Worm (Caenorhabditis elegans) whole organism, L1 larva: ENCODE data around the gene F40F9.10.

Experiments
- C16A3.4 ChIP-seq: fragments of 150-350 bp; optimal IDR thresholded peaks from 2 replicates; lab custom pipeline; 2014; ENCODE audit warnings: missing biosample characterization, missing genetic modification characterization
- C34B4.2 ChIP-seq: sonication (generic microtip); optimal IDR thresholded peaks from 2 replicates; lab custom pipeline; 2017; ENCODE audit warnings: mild to moderate bottlenecking, missing genetic modification characterization, missing compliant biosample characterization
- alr-1 ChIP-seq: fragments of 200-800 bp; sonication (Bioruptor generic); optimal IDR thresholded peaks from 2 replicates; lab custom pipeline; 2018; ENCODE audit warnings: borderline replicate concordance, mild to moderate bottlenecking, missing genetic modification characterization, missing compliant biosample characterization
- ama-1 ChIP-seq: fragments of 150-350 bp; optimal IDR thresholded peaks from 2 replicates; lab custom pipeline; 2014
- blmp-1 ChIP-seq: fragments of 150-350 bp; optimal IDR thresholded peaks from 2 replicates; lab custom pipeline; 2014; ENCODE audit warnings: missing biosample characterization, missing genetic modification characterization
- ceh-8 ChIP-seq: fragments of 200-800 bp; sonication (Bioruptor generic); optimal IDR thresholded peaks from 2 replicates; lab custom pipeline; 2018; ENCODE audit warnings: mild to moderate bottlenecking, missing genetic modification characterization, moderate library complexity, missing compliant biosample characterization
- ceh-82 ChIP-seq, 3 experiments: fragments of 150-350 bp in 1 of 3; sonication (generic microtip) in 2 of 3; optimal IDR thresholded peaks; 2 replicates each; lab custom pipeline; 2014 to 2017; ENCODE audit warnings: missing biosample characterization in 3 of 3, missing genetic modification characterization in 3 of 3
- ceh-88 ChIP-seq: fragments of 200-800 bp; sonication (Bioruptor generic); IDR thresholded peaks from 2 replicates; pipeline ENCODE4 v1.3.6; 2022; ENCODE audit warnings: missing genetic modification characterization, missing compliant biosample characterization
- dpl-1 ChIP-seq, 3 experiments: fragments of 150-350 bp in 2 of 3; sonication (generic microtip) in 1 of 3; optimal IDR thresholded peaks; 2 replicates each; lab custom pipeline; 2014 to 2017; ENCODE audit warnings: missing biosample characterization in 3 of 3, missing genetic modification characterization in 3 of 3, missing genetic modification reagents in 3 of 3
- efl-1 ChIP-seq, 4 experiments: fragments of 150-350 bp; optimal IDR thresholded peaks in 3 of 4; peaks in 1 of 4; 1 replicate in 1 of 4; 2 replicates in 3 of 4; lab custom pipeline; 2014; ENCODE audit warnings: missing biosample characterization in 2 of 4, missing genetic modification characterization in 2 of 4, missing genetic modification reagents in 2 of 4
- egl-13 ChIP-seq: sonication (generic microtip); optimal IDR thresholded peaks from 2 replicates; lab custom pipeline; 2016; ENCODE audit warnings: missing genotype, missing genetic modification reagents, missing genetic modification characterization, missing compliant biosample characterization
- egl-27 ChIP-seq, 2 experiments: fragments of 150-350 bp in 1 of 2; sonication (generic microtip); optimal IDR thresholded peaks; 3 replicates each; lab custom pipeline; 2017 to 2018; ENCODE audit warnings: missing biosample characterization in 2 of 2, missing genetic modification characterization in 2 of 2, missing genetic modification reagents in 2 of 2
- elt-3 ChIP-seq, 6 experiments: fragments of 150-350 bp in 1 of 6; sonication (generic microtip); optimal IDR thresholded peaks; 2 replicates each; lab custom pipeline; 2017 to 2018; ENCODE audit warnings: missing biosample characterization in 6 of 6, missing genetic modification characterization in 6 of 6, inconsistent platforms in 1 of 6
- fkh-10 ChIP-seq: sonication (generic microtip); optimal IDR thresholded peaks from 2 replicates; lab custom pipeline; 2017; ENCODE audit warnings: missing biosample characterization, missing genetic modification reagents, missing genetic modification characterization
- fkh-8 ChIP-seq: sonication (generic microtip); optimal IDR thresholded peaks from 2 replicates; lab custom pipeline; 2016; ENCODE audit warnings: mild to moderate bottlenecking, missing genetic modification characterization, missing compliant biosample characterization
- fos-1 ChIP-seq: fragments of 150-350 bp; optimal IDR thresholded peaks from 2 replicates; lab custom pipeline; 2014; ENCODE audit warnings: missing biosample characterization, missing genetic modification characterization
- grh-1 ChIP-seq: fragments of 200-800 bp; sonication (Bioruptor generic); IDR thresholded peaks from 2 replicates; pipeline ENCODE4 v1.3.6; 2022; ENCODE audit warnings: missing genetic modification reagents, missing genetic modification characterization, missing compliant biosample characterization
- hlh-17 ChIP-seq: fragments of 200-800 bp; sonication (Bioruptor generic); optimal IDR thresholded peaks from 2 replicates; lab custom pipeline; 2018; ENCODE audit warnings: missing genetic modification characterization, mild to moderate bottlenecking, missing compliant biosample characterization, moderate library complexity, borderline replicate concordance
- hpl-2 ChIP-seq: fragments of 150-350 bp; optimal IDR thresholded peaks from 2 replicates; lab custom pipeline; 2014; ENCODE audit warnings: missing biosample characterization, missing genetic modification reagents, missing genetic modification characterization
- isw-1 ChIP-seq: fragments of 200-800 bp; sonication (Bioruptor generic); IDR thresholded peaks from 2 replicates; pipeline ENCODE4 v1.3.6; 2022; ENCODE audit warnings: missing genetic modification characterization, missing compliant biosample characterization
- lin-14 ChIP-seq: fragments of 200-800 bp; sonication (Bioruptor generic); optimal IDR thresholded peaks from 2 replicates; lab custom pipeline; 2018; ENCODE audit warnings: mild to moderate bottlenecking, missing genetic modification characterization, moderate library complexity, missing compliant biosample characterization
- lin-15B ChIP-seq: fragments of 150-350 bp; sonication (generic microtip); optimal IDR thresholded peaks from 3 replicates; lab custom pipeline; 2014; ENCODE audit warnings: missing biosample characterization, missing genetic modification characterization
- lin-35 ChIP-seq, 2 experiments: fragments of 150-350 bp; optimal IDR thresholded peaks; 2 replicates each; lab custom pipeline; 2014; ENCODE audit warnings: missing biosample characterization in 2 of 2, missing genetic modification characterization in 2 of 2, missing genetic modification reagents in 2 of 2
- lin-39 ChIP-seq: fragments of 150-350 bp; optimal IDR thresholded peaks from 2 replicates; lab custom pipeline; 2014; ENCODE audit warnings: missing biosample characterization, missing genetic modification reagents, missing genetic modification characterization
- lir-3 ChIP-seq: sonication (generic microtip); optimal IDR thresholded peaks from 2 replicates; lab custom pipeline; 2016; ENCODE audit warnings: mild to moderate bottlenecking, missing genetic modification characterization, moderate library complexity, missing compliant biosample characterization; ENCODE audit not compliant: poor library complexity
- lsy-2 ChIP-seq, 2 experiments: fragments of 150-350 bp; optimal IDR thresholded peaks; 2 replicates each; lab custom pipeline; 2014; ENCODE audit warnings: missing biosample characterization in 2 of 2, missing genetic modification characterization in 2 of 2
- mep-1 ChIP-seq: fragments of 150-350 bp; optimal IDR thresholded peaks from 2 replicates; lab custom pipeline; 2014; ENCODE audit warnings: missing biosample characterization, missing genetic modification characterization
- nhr-237 ChIP-seq: fragments of 150-350 bp; optimal IDR thresholded peaks from 2 replicates; lab custom pipeline; 2014; ENCODE audit warnings: missing biosample characterization, missing genetic modification characterization
- nhr-28 ChIP-seq: fragments of 150-350 bp; optimal IDR thresholded peaks from 2 replicates; lab custom pipeline; 2014; ENCODE audit warnings: missing biosample characterization, missing genetic modification characterization
- nhr-71 ChIP-seq: sonication (generic microtip); optimal IDR thresholded peaks from 2 replicates; lab custom pipeline; 2016; ENCODE audit warnings: mild to moderate bottlenecking, missing genetic modification characterization, moderate library complexity, missing compliant biosample characterization
- nhr-85 ChIP-seq: sonication (generic microtip); peaks from one replicate; lab custom pipeline; 2016; ENCODE audit warnings: missing genetic modification characterization, inconsistent platforms, missing compliant biosample characterization
- rnt-1 ChIP-seq: sonication (generic microtip); optimal IDR thresholded peaks from 2 replicates; lab custom pipeline; 2016; ENCODE audit warnings: mild to moderate bottlenecking, missing genetic modification characterization, moderate library complexity, missing compliant biosample characterization
- skn-1 ChIP-seq: fragments of 150-350 bp; optimal IDR thresholded peaks from 2 replicates; lab custom pipeline; 2014; ENCODE audit warnings: missing biosample characterization, missing genetic modification characterization
- snu-23 ChIP-seq: sonication (generic microtip); optimal IDR thresholded peaks from 2 replicates; lab custom pipeline; 2016; ENCODE audit warnings: missing genetic modification characterization, missing compliant biosample characterization
- swsn-7 ChIP-seq: sonication (generic microtip); optimal IDR thresholded peaks from 2 replicates; lab custom pipeline; 2016; ENCODE audit warnings: missing genetic modification characterization, missing compliant biosample characterization
- tbx-2 ChIP-seq: sonication (generic microtip); optimal IDR thresholded peaks from 2 replicates; lab custom pipeline; 2016; ENCODE audit warnings: missing genetic modification characterization, missing compliant biosample characterization
- unc-62 ChIP-seq: fragments of 150-350 bp; optimal IDR thresholded peaks from 2 replicates; lab custom pipeline; 2014; ENCODE audit warnings: missing biosample characterization, missing genetic modification reagents, missing genetic modification characterization
- vab-15 ChIP-seq: sonication (generic microtip); optimal IDR thresholded peaks from 2 replicates; lab custom pipeline; 2017; ENCODE audit warnings: missing genotype, mild to moderate bottlenecking, missing genetic modification characterization, missing compliant biosample characterization
- zag-1 ChIP-seq: fragments of 150-350 bp; optimal IDR thresholded peaks from 2 replicates; lab custom pipeline; 2014; ENCODE audit warnings: missing biosample characterization, missing genetic modification characterization

The F40F9.10 gene

DNA sequence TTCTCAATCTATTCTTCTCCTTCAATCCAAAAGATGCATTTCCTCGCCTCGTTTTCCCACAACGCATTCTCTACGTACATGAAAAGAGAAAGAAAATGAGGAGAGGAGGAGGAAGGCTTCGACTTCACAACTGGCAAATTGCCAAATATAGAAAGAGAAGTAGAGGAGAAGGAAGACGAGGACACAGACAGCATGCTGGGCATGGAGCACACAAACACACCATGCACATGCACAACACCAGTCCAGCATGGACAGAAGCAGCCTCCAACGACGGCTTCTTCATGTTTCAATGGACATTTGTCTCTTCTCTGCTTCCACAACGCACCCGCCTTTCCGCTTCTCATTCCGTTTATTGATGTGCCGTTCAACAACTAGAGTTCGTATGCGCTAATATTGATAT, 48.8 kb downstream of the F40F9.10 start:
- TF ChIP-seq skn-1 (no peak), fkh-8 (peak; percentile 71), ceh-8 (GFP tag; lab: Kevin White, UChicago) (no peak), nhr-71 (tag; lab: Kevin White, UChicago) (peak; percentile 23), tbx-2 (peak; percentile 38), unc-62 (no peak), ceh-82 (tag; optimal IDR thresholded peaks at IDR 0.05; lab: Kevin White, UChicago) (peak in 2 of 3 experiments; percentile 36 to 64), nhr-85 (no peak), lin-14 (GFP tag; lab: Kevin White, UChicago) (peak; percentile 84), grh-1 (GFP tag; lab: Robert Waterston, UW) (no peak), ama-1 (no peak), nhr-28 (no peak), egl-13 (tag; lab: Kevin White, UChicago) (no peak), swsn-7 (peak; percentile 18), fkh-10 (peak; percentile 68), efl-1 (optimal IDR thresholded peaks at IDR 0.05; lab: Kevin White, UChicago) (peak; percentile 9 to 19), efl-1 (GFP tag; optimal IDR thresholded peaks at IDR 0.05 in 1 of 2; lab: Kevin White, UChicago) (no peak), mep-1 (tag; lab: Kevin White, UChicago) (no peak), snu-23 (GFP tag; lab: Kevin White, UChicago) (peak; percentile 13), ceh-88 (GFP tag; lab: Robert Waterston, UW) (no peak), blmp-1 (tag; lab: Kevin White, UChicago) (no peak), dpl-1 (GFP tag; optimal IDR thresholded peaks at IDR 0.05; lab: Kevin White, UChicago) (peak in 1 of 3 experiments; percentile 4), hpl-2 (GFP tag; lab: Kevin White, UChicago) (no peak), lsy-2 (tag; optimal IDR thresholded peaks at IDR 0.05; lab: Kevin White, UChicago) (peak in 1 of 2 experiments; percentile 43), lin-35 (GFP tag; optimal IDR thresholded peaks at IDR 0.05; lab: Kevin White, UChicago) (peak in 1 of 2 experiments; percentile 38), C16A3.4 (no peak)

DNA sequence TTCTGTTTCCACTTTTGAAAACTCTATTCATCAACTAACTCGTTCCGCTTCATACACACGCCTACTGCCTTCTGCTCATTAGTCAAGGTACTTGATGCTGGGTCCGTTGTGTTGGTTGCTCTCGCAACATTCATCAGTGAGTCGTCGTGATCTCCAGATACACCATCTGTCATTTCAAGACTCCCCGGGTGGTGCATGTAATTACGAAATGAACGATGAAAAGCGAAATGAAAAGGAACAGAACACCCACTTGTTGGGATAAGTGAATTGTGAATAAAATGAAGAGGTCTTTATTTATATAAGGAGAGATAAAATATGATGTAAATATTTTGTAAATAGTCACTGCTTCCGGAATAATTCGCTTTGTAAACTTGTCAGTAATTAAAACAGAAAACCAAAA, 49.5 kb downstream of the F40F9.10 start:
- no peak for TF ChIP-seq efl-1 (optimal IDR thresholded peaks at IDR 0.05; lab: Kevin White, UChicago)
- TF ChIP-seq efl-1 (GFP tag; optimal IDR thresholded peaks at IDR 0.05 in 1 of 2; lab: Kevin White, UChicago): peak in 1 of 2 experiments; percentile 28
- TF ChIP-seq fos-1: no peak
- TF ChIP-seq elt-3 (tag; optimal IDR thresholded peaks at IDR 0.05; lab: Kevin White, UChicago): no peak
- no peak for TF ChIP-seq vab-15
- TF ChIP-seq egl-27 (tag; optimal IDR thresholded peaks at IDR 0.05; lab: Kevin White, UChicago): no peak
- no peak for TF ChIP-seq rnt-1 (tag; lab: Kevin White, UChicago)

DNA sequence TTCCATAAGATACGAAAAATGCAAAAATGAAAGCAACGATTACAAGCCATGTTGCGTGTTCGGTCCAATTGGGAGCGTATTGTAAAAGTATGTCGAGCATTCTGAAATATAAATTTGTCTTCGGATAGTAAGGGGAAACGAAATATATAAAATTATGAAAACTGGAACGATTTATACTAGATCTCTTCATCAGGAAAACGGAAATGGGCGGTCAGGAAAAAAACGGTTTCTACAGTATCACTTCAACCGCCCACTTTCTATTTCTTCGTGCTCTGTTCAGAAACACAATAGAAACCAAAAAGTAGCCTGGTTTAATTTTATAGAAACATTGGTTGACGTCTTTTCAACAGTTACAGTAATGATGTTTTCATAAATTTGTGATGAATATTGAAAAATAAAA, 51.9 kb downstream of the F40F9.10 start, which contains the start of gene pitr-4:
pitr-4 (minus strand) TSS at position 101 of the 400 bp plus-strand sequence.
- TF ChIP-seq alr-1 (tag; lab: Kevin White, UChicago) (no peak), lin-15B (tag; lab: Kevin White, UChicago) (no peak), lsy-2 (tag; optimal IDR thresholded peaks at IDR 0.05; lab: Kevin White, UChicago) (no peak), lin-39 (tag; lab: Kevin White, UChicago) (no peak), C34B4.2 (tag; lab: Kevin White, UChicago) (no peak), zag-1 (no peak), nhr-237 (tag; lab: Kevin White, UChicago) (no peak), lir-3 (tag; lab: Kevin White, UChicago) (no peak), isw-1 (GFP tag; lab: Robert Waterston, UW) (no peak), fos-1 (no peak), fkh-10 (no peak), hlh-17 (GFP tag; lab: Kevin White, UChicago) (no peak)
